Fruit fly (Drosophila melanogaster): ENCODE results near the gene CG5674.

Gene CG5674

DNA sequence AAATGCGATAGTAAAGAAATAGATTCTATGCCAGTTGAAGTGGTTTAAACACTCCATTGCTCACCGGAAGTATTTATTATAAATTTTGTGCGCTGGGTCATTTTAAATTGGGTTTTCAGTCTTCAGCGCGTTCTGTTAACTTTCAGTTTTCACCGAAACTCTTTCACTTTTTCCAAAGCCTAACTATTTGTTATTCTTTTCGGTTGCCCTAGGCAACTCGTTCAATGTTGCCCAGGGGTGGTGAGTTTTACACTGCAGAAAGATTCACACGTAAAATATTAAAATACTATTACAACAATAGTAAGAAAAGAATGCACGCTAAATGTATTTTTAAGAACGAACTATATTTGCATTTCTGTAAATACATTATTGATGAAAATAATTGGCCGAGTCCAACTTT is 19.2 kb downstream of the CG5674 start, which contains the start of gene btv:
Gene btv (minus strand): TSS at position 101 of the 400 bp plus-strand sequence.
- TF ChIP-seq Clk (GFP tag; optimal IDR thresholded peaks at IDR 0.05) (no peak), CG12768 (GFP tag; optimal IDR thresholded peaks at IDR 0.05) (no peak), toe (GFP tag; optimal IDR thresholded peaks at IDR 0.05) (no peak), Crg-1 (GFP tag; optimal IDR thresholded peaks at IDR 0.05) (no peak), tj (GFP tag; optimal IDR thresholded peaks at IDR 0.05) (no peak), CG5204 (GFP tag; optimal IDR thresholded peaks at IDR 0.05) (no peak), pad (GFP tag; optimal IDR thresholded peaks at IDR 0.05) (no peak), bab1 (GFP tag; optimal IDR thresholded peaks at IDR 0.05) (no peak), kay (GFP tag; ENCODE audit: borderline replicate concordance) (no peak)

- no peak for TF ChIP-seq CG7101 (tag; optimal IDR thresholded peaks at IDR 0.05)
- TF ChIP-seq cnc (optimal IDR thresholded peaks at IDR 0.05): no peak
- TF ChIP-seq pad (GFP tag; optimal IDR thresholded peaks at IDR 0.05): no peak
- no peak for TF ChIP-seq CG1620 (GFP tag; optimal IDR thresholded peaks at IDR 0.05)
- no peak for TF ChIP-seq CG14711 (tag; optimal IDR thresholded peaks at IDR 0.05)
- no peak for TF ChIP-seq CG33017 (tag; optimal IDR thresholded peaks at IDR 0.05)
- no peak for TF ChIP-seq CG5204 (GFP tag; optimal IDR thresholded peaks at IDR 0.05)
- TF ChIP-seq cic (GFP tag; optimal IDR thresholded peaks at IDR 0.05): no peak
- no peak for TF ChIP-seq ovo (GFP tag; optimal IDR thresholded peaks at IDR 0.05)
- no peak for TF ChIP-seq kay (GFP tag; ENCODE audit: borderline replicate concordance)
- TF ChIP-seq CG7045 (GFP tag; optimal IDR thresholded peaks at IDR 0.05): no peak
- TF ChIP-seq CG11617 (GFP tag; optimal IDR thresholded peaks at IDR 0.05): no peak
- no peak for TF ChIP-seq bab1 (GFP tag; optimal IDR thresholded peaks at IDR 0.05)
Observed at dm6 chr2L:17986099-17986498, 22.9 kb downstream of the CG5674 start, which contains the start of gene CG5681. Gene CG5681 (plus strand): TSS chr2L:17986399.

DNA sequence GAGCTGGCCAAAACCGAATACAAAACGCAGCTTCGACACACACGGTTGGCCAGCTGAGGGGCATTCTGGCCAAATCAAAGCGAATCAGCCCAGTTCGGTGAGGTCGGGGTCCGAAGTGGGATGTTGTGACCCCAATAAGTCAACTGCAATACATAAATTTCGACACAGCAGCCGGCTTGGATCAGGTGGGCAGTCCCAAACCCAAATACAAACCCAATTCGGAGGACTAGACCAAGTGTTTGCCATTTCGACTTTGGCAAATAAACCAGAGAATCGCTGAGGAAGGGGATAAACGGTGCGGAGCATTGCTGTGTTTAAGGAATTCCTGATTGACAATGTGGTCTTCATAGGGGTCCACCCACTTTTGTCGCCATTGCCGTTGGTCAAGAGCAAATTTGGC is 25.8 kb downstream of the CG5674 start:
- no peak for TF ChIP-seq CG11617 (GFP tag; optimal IDR thresholded peaks at IDR 0.05)
- TF ChIP-seq pad (GFP tag; optimal IDR thresholded peaks at IDR 0.05): no peak
- TF ChIP-seq CG7101 (tag; optimal IDR thresholded peaks at IDR 0.05): no peak
- no peak for TF ChIP-seq CG7045 (GFP tag; optimal IDR thresholded peaks at IDR 0.05)
- TF ChIP-seq CG33017 (tag; optimal IDR thresholded peaks at IDR 0.05): no peak
- no peak for TF ChIP-seq CG5204 (GFP tag; optimal IDR thresholded peaks at IDR 0.05)
- TF ChIP-seq CG14711 (tag; optimal IDR thresholded peaks at IDR 0.05): no peak
- TF ChIP-seq cic (GFP tag; optimal IDR thresholded peaks at IDR 0.05): no peak
- TF ChIP-seq Hr96 (GFP tag; optimal IDR thresholded peaks at IDR 0.05): no peak
- no peak for TF ChIP-seq toe (GFP tag; optimal IDR thresholded peaks at IDR 0.05)
- TF ChIP-seq Crg-1 (GFP tag; optimal IDR thresholded peaks at IDR 0.05): no peak
- no peak for TF ChIP-seq CG1620 (GFP tag; optimal IDR thresholded peaks at IDR 0.05)
- no peak for TF ChIP-seq Mnt (GFP tag; optimal IDR thresholded peaks at IDR 0.05)
- no peak for TF ChIP-seq bab1 (GFP tag; optimal IDR thresholded peaks at IDR 0.05)
- TF ChIP-seq tj (GFP tag; optimal IDR thresholded peaks at IDR 0.05): no peak
- no peak for TF ChIP-seq kay (GFP tag; ENCODE audit: borderline replicate concordance)
- TF ChIP-seq cnc (optimal IDR thresholded peaks at IDR 0.05): no peak

dm6 chr2L:17990118-17990517 is 26.9 kb downstream of the CG5674 start, which contains the start of gene Prosbeta5R2:
Gene Prosbeta5R2 (plus strand): TSS chr2L:17990418.
- TF ChIP-seq pad (GFP tag; optimal IDR thresholded peaks at IDR 0.05) (no peak), toe (GFP tag; optimal IDR thresholded peaks at IDR 0.05) (no peak), CG12768 (GFP tag; optimal IDR thresholded peaks at IDR 0.05) (no peak), CG33017 (tag; optimal IDR thresholded peaks at IDR 0.05) (no peak), ovo (GFP tag; optimal IDR thresholded peaks at IDR 0.05) (no peak), kay (GFP tag; ENCODE audit: borderline replicate concordance) (no peak), CG1620 (GFP tag; optimal IDR thresholded peaks at IDR 0.05) (no peak), tj (GFP tag; optimal IDR thresholded peaks at IDR 0.05) (no peak), Crg-1 (GFP tag; optimal IDR thresholded peaks at IDR 0.05) (no peak), CG7101 (tag; optimal IDR thresholded peaks at IDR 0.05) (no peak), CG11617 (GFP tag; optimal IDR thresholded peaks at IDR 0.05) (no peak), Clk (GFP tag; optimal IDR thresholded peaks at IDR 0.05) (no peak), CG7045 (GFP tag; optimal IDR thresholded peaks at IDR 0.05) (no peak), Mnt (GFP tag; optimal IDR thresholded peaks at IDR 0.05) (no peak), CG14711 (tag; optimal IDR thresholded peaks at IDR 0.05) (no peak)

DNA sequence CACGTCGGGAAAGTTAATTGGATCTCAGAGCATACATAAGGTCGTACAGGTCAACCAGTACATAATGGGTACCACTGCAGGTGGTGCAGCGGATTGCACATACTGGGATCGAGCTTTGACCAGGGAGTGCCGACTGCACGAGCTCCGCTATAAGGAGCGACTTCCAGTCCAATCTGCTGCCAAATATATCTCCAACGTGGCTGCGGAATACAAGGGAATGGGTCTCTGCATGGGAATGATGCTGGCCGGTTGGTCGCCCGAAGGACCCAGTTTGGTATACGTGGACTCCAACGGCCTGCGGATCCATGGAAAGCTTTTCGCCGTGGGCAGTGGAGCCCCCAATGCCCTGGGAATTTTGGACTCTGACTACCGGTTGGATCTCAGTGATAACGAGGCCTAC is 27.6 kb downstream of the CG5674 start:
- TF ChIP-seq CG5204 (GFP tag; optimal IDR thresholded peaks at IDR 0.05): no peak
- no peak for TF ChIP-seq toe (GFP tag; optimal IDR thresholded peaks at IDR 0.05)
- TF ChIP-seq CG11617 (GFP tag; optimal IDR thresholded peaks at IDR 0.05): no peak
- TF ChIP-seq bab1 (GFP tag; optimal IDR thresholded peaks at IDR 0.05): no peak
- no peak for TF ChIP-seq CG7045 (GFP tag; optimal IDR thresholded peaks at IDR 0.05)
- no peak for TF ChIP-seq ovo (GFP tag; optimal IDR thresholded peaks at IDR 0.05)
- no peak for TF ChIP-seq Hr96 (GFP tag; optimal IDR thresholded peaks at IDR 0.05)
- no peak for TF ChIP-seq cic (GFP tag; optimal IDR thresholded peaks at IDR 0.05)
- no peak for TF ChIP-seq Mnt (GFP tag; optimal IDR thresholded peaks at IDR 0.05)
- no peak for TF ChIP-seq kay (GFP tag; ENCODE audit: borderline replicate concordance)

DNA sequence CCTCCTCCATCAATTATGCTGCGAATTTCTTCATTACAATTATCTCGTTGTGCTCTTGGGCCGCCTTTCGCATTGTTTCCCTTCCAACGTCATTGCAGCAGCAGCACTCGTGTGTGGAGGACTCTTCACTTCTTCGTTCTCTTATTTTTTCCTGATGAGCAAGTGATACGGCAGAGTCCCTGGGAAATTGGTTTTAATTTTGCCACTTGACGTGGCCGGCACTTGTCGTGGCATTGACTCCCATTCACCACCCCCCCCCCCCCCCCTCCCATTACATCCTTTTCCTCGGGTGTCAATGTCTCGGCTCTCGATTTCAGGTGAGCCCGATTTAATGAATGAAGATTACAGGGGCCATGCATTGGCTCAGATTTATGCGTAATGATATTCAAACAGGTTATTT is 39.0 kb downstream of the CG5674 start:
- TF ChIP-seq CG7045 (GFP tag; optimal IDR thresholded peaks at IDR 0.05) (no peak), ovo (GFP tag; optimal IDR thresholded peaks at IDR 0.05) (no peak), pad (GFP tag; optimal IDR thresholded peaks at IDR 0.05) (no peak)

All from whole organism, adult.